Worm (Caenorhabditis elegans): ENCODE data around the gene ril-2.

ce11 chrV:12592379-12592778, 6.6 kb downstream of the ril-2 start, which contains the start of gene C14C10.2:
- TF ChIP-seq W03F9.2 (tag; optimal IDR thresholded peaks at IDR 0.05) (no peak), him-1 (tag; optimal IDR thresholded peaks at IDR 0.05) (no peak)

All from whole organism, L4/young adult.